Worm (Caenorhabditis elegans): ENCODE results near the gene col-140.

Gene col-140

ce11 chrV:5836616-5836982 is at the start of gene col-140:
Gene col-140 (minus strand): TSS chrV:5836834.
- TF ChIP-seq unc-62 (GFP tag; optimal IDR thresholded peaks at IDR 0.05), result no peak

DNA sequence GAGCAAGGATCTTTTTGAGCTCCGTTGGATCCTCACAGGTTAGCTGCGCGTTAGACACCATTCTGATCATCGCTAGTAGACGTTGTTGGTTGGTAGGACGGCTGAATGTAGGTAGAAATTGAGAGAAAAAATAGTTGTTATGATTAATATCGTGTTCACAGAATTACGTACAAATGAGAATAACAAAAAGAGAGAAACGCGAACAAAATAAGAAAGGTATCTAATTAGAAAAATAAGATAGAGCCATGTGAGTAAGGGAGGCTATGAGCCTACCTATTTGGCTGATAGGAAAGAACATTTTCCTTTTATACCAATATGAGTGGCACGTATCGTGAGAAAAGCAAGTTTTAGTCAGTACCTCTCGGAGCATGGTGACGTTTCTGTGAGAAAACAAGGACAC is 47.1 kb upstream of the col-140 start, which contains the start of gene C04E6.8:
TSS of gene C04E6.8 (minus strand) at position 101 of the 400 bp plus-strand sequence.
- TF ChIP-seq unc-62 (GFP tag; optimal IDR thresholded peaks at IDR 0.05), result no peak

- TF ChIP-seq unc-62 (GFP tag; optimal IDR thresholded peaks at IDR 0.05), result no peak
Measured at ce11 chrV:5882429-5882828, 45.8 kb upstream of the col-140 start.

- TF ChIP-seq unc-62 (GFP tag; optimal IDR thresholded peaks at IDR 0.05), result no peak
Measured at ce11 chrV:5880064-5880463, 43.4 kb upstream of the col-140 start, which contains the start of gene C02G6.3. Gene C02G6.3 (plus strand): TSS chrV:5880364.

DNA sequence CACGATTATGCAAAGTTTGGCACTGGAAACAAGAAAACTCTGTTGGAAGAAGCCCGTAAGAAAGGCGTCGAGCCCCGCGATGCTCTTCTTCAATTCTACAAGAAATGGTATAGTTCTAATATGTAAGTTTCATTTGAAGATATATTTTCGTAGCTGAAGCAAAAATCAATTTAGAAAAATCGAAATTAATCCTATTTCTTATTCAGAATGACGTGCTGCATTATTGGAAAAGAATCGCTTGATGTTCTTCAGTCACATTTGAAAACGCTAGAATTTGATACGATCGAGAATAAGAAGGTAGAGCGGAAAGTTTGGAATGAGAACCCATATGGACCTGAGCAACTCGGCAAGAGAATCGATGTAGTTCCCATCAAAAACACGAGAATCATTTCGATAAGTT is 40.3 kb upstream of the col-140 start:
- TF ChIP-seq unc-62 (GFP tag; optimal IDR thresholded peaks at IDR 0.05), result no peak

ce11 chrV:5871759-5872158 is 35.1 kb upstream of the col-140 start, which contains the start of gene C02G6.2:
Gene C02G6.2 (plus strand): TSS chrV:5872059.
- no peak for TF ChIP-seq unc-62 (GFP tag; optimal IDR thresholded peaks at IDR 0.05)

DNA sequence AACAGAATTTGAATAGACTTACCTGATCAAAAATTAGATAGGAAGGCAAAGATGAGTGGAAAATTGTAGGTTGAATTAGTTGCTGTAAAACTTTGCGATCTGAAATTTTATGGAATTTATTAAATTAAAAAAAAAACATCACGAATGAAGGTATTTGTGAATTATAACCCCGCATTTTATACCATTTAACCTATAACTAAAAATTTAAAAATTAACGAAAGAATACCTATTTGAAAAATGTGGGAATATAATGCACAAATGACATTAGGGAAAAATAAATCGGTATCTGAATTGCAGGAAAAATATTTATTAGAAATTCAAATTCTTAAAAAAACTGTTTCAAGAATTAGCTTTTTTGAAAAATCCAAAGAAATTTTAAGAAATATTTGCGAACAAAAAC is 32.6 kb upstream of the col-140 start, which contains the start of gene F26F12.4:
TSS of gene F26F12.4 (minus strand) at position 101 of the 400 bp plus-strand sequence.
- no peak for TF ChIP-seq unc-62 (GFP tag; optimal IDR thresholded peaks at IDR 0.05)

ce11 chrV:5865085-5865484 is 28.5 kb upstream of the col-140 start, which contains the start of gene F26F12.5:
Gene F26F12.5 (minus strand): TSS chrV:5865185.
- no peak for TF ChIP-seq unc-62 (GFP tag; optimal IDR thresholded peaks at IDR 0.05)

- no peak for TF ChIP-seq unc-62 (GFP tag; optimal IDR thresholded peaks at IDR 0.05)
Measured at ce11 chrV:5862479-5863188, 26.0 kb upstream of the col-140 start, which contains the start of gene F26F12.8. Gene F26F12.8 (minus strand): TSS chrV:5862529.

DNA sequence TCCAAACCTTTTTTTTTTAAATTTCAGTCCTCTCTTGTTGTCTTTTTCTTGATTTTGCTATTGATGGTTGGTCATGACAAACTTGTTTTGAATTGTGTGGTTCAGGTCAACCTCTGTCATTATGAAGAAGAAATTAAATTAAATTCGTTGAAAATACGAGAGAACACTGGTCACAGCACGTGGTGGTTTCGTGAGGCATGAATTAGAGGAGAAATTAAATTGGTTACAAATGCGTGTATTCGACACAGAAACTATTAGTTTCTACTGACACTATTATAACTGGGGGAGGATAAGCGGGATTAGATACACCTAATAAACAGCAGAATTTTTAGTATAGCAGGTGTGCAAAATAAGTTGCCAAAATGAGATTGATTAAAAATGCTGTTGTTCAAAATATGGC is 15.4 kb upstream of the col-140 start:
- no peak for TF ChIP-seq unc-62 (GFP tag; optimal IDR thresholded peaks at IDR 0.05)

ce11 chrV:5851631-5852030 is 15.0 kb upstream of the col-140 start:
- no peak for TF ChIP-seq unc-62 (GFP tag; optimal IDR thresholded peaks at IDR 0.05)

ce11 chrV:5850671-5851070 is 14.0 kb upstream of the col-140 start:
- TF ChIP-seq unc-62 (GFP tag; optimal IDR thresholded peaks at IDR 0.05), result no peak

DNA sequence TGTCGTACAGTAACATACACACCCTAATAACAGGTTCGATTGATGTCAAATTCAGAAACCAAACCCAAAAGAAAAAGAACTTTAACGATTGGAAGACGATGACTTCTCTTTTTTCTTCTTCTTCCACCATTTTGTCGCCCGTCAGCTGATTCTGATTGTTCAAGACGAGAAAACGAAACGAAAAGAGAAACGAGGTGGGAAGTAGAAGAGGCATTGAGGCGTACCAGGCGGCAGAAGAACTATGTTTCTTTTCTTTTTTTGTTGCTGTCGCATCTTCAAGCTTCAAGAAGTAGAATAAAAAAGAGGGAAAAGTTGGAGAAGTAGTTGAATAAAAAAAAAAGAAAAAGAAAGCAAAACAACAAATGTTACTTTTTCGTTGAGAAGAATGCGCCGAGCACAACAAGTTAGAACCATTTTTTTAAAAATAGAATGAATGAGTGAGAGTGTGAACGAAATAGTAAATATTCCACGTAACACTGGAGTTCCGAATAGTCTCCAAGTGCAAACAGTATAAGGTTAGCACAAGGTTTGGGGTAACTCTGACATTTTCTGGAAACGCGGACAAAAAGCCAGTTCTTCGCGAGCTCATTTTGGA is 11.5 kb upstream of the col-140 start:
- TF ChIP-seq unc-62 (GFP tag; optimal IDR thresholded peaks at IDR 0.05), result no peak

DNA sequence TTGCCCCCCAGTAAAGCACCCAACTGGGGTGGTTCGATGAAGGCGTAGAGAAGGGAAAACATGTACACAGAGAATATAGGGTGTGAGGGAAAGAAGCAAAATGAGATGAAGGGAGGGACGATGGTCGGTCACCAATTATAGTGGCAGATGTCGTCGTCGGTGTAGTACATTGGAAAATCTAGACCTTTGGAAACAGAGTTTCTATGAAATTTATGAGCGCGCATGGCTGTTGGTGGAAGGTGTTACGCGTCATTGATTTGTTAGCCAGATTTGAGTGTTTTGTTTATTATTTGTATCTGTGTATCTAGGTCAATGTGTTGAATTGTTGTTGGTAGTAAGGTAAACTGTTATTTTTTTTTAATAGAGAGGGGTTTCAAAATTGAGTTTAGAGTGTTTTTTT is 10.1 kb upstream of the col-140 start:
- TF ChIP-seq unc-62 (GFP tag; optimal IDR thresholded peaks at IDR 0.05), result no peak

DNA sequence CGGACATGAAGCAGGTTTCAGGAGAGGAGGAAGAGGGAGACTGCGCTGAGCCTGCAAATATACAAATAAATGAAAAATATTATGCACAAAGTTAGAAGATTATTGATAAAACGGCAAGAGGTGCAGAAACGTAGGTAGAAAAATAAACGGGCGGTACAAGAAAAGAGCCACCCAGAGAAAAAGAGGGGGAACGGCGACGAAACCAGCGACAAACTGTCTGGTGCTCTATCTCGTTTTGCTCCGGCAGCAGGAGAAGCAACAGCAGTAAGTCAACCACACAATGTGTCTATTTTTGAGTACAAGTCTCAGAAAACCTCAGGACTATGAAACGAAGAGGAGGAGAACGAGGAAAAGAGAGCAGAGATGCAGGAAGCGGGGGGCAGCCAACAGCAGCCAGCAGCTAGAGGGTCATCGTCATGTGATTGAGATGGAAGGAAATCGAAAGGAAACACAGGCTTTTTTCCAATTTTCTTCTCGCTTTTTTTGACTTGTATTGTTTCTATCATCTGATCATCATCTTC is 9.1 kb upstream of the col-140 start, which contains the start of gene F26F12.3:
TSS of gene F26F12.3 (minus strand) at position 51 of the 521 bp plus-strand sequence.
- TF ChIP-seq unc-62 (GFP tag; optimal IDR thresholded peaks at IDR 0.05), result no peak

DNA sequence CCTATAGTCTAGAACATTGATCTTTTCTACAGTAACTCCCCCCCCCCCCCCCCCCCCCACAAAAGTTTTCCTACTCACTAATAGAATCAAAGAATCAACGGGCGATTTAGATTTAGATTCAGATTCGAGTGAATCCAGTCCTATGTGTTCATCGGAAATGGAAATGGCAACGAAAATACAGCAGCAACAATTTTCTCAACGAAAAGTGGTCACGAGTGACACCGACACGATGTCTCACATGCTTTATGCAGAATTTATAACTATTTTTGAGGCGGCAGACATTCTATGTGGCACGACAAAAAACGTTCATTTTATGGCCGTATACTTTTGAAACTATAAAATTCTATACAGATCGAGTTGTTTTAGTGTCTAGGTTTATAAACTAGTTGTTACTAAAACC is 8.5 kb upstream of the col-140 start:
- TF ChIP-seq unc-62 (GFP tag; optimal IDR thresholded peaks at IDR 0.05), result no peak

- TF ChIP-seq unc-62 (GFP tag; optimal IDR thresholded peaks at IDR 0.05), result no peak
Measured at ce11 chrV:5844349-5844760, 7.7 kb upstream of the col-140 start.

Measured in whole organism, dauer.